Worm (Caenorhabditis elegans) whole organism, L3 larva: Measurements from ENCODE around the gene C07H6.2.

Source experiments
- ama-1 ChIP-seq: fragments of 150-350 bp; optimal IDR thresholded peaks from 2 replicates; lab custom pipeline; 2018
- elt-2 ChIP-seq: sonication (generic microtip); optimal IDR thresholded peaks from 2 replicates; lab custom pipeline; 2016; ENCODE audit warnings: missing genetic modification reagents, mild to moderate bottlenecking, missing genetic modification characterization, missing compliant biosample characterization
- lin-15B ChIP-seq: fragments of 150-350 bp; optimal IDR thresholded peaks from 2 replicates; lab custom pipeline; 2014; ENCODE audit warnings: missing biosample characterization, missing genetic modification characterization
- lsy-12 ChIP-seq: sonication (generic microtip); optimal IDR thresholded peaks from 2 replicates; lab custom pipeline; 2016; ENCODE audit warnings: mild to moderate bottlenecking, missing genetic modification characterization, missing compliant biosample characterization
- nhr-12 ChIP-seq: fragments of 150-350 bp; optimal IDR thresholded peaks from 2 replicates; lab custom pipeline; 2014; ENCODE audit warnings: missing biosample characterization, missing genetic modification characterization
- pha-4 ChIP-seq: fragments of 150-350 bp; optimal IDR thresholded peaks from 2 replicates; lab custom pipeline; 2014; ENCODE audit warnings: missing biosample characterization, missing genetic modification reagents, missing genetic modification characterization
- unc-62 ChIP-seq: fragments of 150-350 bp; sonication (generic microtip); optimal IDR thresholded peaks from 4 replicates; lab custom pipeline; 2014; ENCODE audit warnings: missing biosample characterization, missing genetic modification reagents, missing genetic modification characterization

ce11 chrIII:7518424-7518823, 2.4 kb upstream of the C07H6.2 start, which contains the start of gene clk-2:
- no peak for TF ChIP-seq unc-62
- no peak for TF ChIP-seq elt-2 (tag; lab: Kevin White, UChicago)
- TF ChIP-seq pha-4 (tag; lab: Kevin White, UChicago) = no peak
- no peak for TF ChIP-seq ama-1 (lab: Kevin White, UChicago)
- TF ChIP-seq lin-15B = no peak
- TF ChIP-seq nhr-12 (tag; lab: Kevin White, UChicago) = no peak
- no peak for TF ChIP-seq lsy-12 (tag; lab: Kevin White, UChicago)
